Worm (Caenorhabditis elegans) whole organism, L4 larva: ENCODE results near the gene srxa-10.
A peak's percentile ranks its signal among the peaks of the same experiment; 100 is the strongest.

ENCODE experiments used
- D1046.2 ChIP-seq: fragments of 200-800 bp; sonication (Bioruptor generic); IDR thresholded peaks from 2 replicates; pipeline ENCODE4 v1.3.6; 2022; ENCODE audit warnings: missing genetic modification characterization, missing compliant biosample characterization
- F10B5.3 ChIP-seq: sonication (generic microtip); optimal IDR thresholded peaks from 2 replicates; lab custom pipeline; 2016; ENCODE audit warnings: mild to moderate bottlenecking, missing genetic modification characterization, missing compliant biosample characterization
- Y105C5A.15 ChIP-seq: fragments of 200-800 bp; sonication (Bioruptor generic); IDR thresholded peaks from 2 replicates; pipeline ENCODE4 v1.3.6; 2022; ENCODE audit warnings: missing genetic modification characterization, missing compliant biosample characterization
- ZK337.2 ChIP-seq: fragments of 200-800 bp; sonication (Bioruptor generic); IDR thresholded peaks from 2 replicates; pipeline ENCODE4 v1.3.6; 2022; ENCODE audit warnings: missing genetic modification reagents, missing genetic modification characterization, missing compliant biosample characterization
- aha-1 ChIP-seq: fragments of 150-350 bp; peaks from one replicate; lab custom pipeline; 2014; ENCODE audit warnings: missing biosample characterization, missing genetic modification characterization
- arid-1 ChIP-seq: fragments of 200-800 bp; sonication (Bioruptor generic); conservative IDR thresholded peaks from 2 replicates; pipeline ENCODE4 v1.3.6; 2022; ENCODE audit warnings: missing genetic modification reagents, missing genetic modification characterization, missing compliant biosample characterization
- attf-4 ChIP-seq: sonication (generic microtip); optimal IDR thresholded peaks from 3 replicates; lab custom pipeline; 2017; ENCODE audit warnings: missing biosample characterization, missing genetic modification characterization
- ceh-20 ChIP-seq: fragments of 200-800 bp; sonication (Bioruptor generic); IDR thresholded peaks from 2 replicates; pipeline ENCODE4 v1.3.6; 2022; ENCODE audit warnings: missing genetic modification reagents, missing genetic modification characterization, missing compliant biosample characterization
- ceh-32 ChIP-seq: sonication (generic microtip); optimal IDR thresholded peaks from 2 replicates; lab custom pipeline; 2016; ENCODE audit warnings: mild to moderate bottlenecking, missing genetic modification characterization, missing compliant biosample characterization; ENCODE audit not compliant: poor library complexity
- daf-8 ChIP-seq: fragments of 200-800 bp; sonication (Bioruptor generic); IDR thresholded peaks from 2 replicates; pipeline ENCODE4 v1.3.6; 2022; ENCODE audit warnings: missing genetic modification characterization, missing compliant biosample characterization
- dpl-1 ChIP-seq: fragments of 150-350 bp; optimal IDR thresholded peaks from 2 replicates; lab custom pipeline; 2014; ENCODE audit warnings: missing biosample characterization, missing genetic modification reagents, missing genetic modification characterization
- dve-1 ChIP-seq: sonication (generic microtip); optimal IDR thresholded peaks from 2 replicates; lab custom pipeline; 2017; ENCODE audit warnings: antibody characterized with exemption, mild to moderate bottlenecking, missing genetic modification characterization, missing compliant biosample characterization; ENCODE audit not compliant: insufficient read depth
- fkh-10 ChIP-seq: fragments of 150-350 bp; optimal IDR thresholded peaks from 2 replicates; lab custom pipeline; 2014; ENCODE audit warnings: missing biosample characterization, missing genetic modification reagents, missing genetic modification characterization
- gei-8 ChIP-seq: fragments of 200-800 bp; sonication (Bioruptor generic); optimal IDR thresholded peaks from 2 replicates; lab custom pipeline; 2018; ENCODE audit warnings: mild to moderate bottlenecking, missing genetic modification characterization, missing compliant biosample characterization
- hif-1 ChIP-seq, 2 experiments: sonication (generic microtip); optimal IDR thresholded peaks; 2 replicates each; lab custom pipeline; 2016 to 2017; ENCODE audit warnings: missing compliant biosample characterization in 2 of 2, missing genetic modification characterization in 2 of 2, missing genetic modification reagents in 2 of 2, missing genotype in 2 of 2, mild to moderate bottlenecking in 1 of 2
- hmg-1.1 ChIP-seq: fragments of 200-800 bp; sonication (Bioruptor generic); IDR thresholded peaks from 2 replicates; pipeline ENCODE4 v1.3.6; 2022; ENCODE audit warnings: missing genetic modification reagents, missing genetic modification characterization, missing compliant biosample characterization
- lim-7 ChIP-seq: fragments of 200-800 bp; sonication (Bioruptor generic); IDR thresholded peaks from 2 replicates; pipeline ENCODE4 v1.3.6; 2022; ENCODE audit warnings: missing genetic modification characterization, missing compliant biosample characterization
- lin-38 ChIP-seq: fragments of 200-800 bp; sonication (Bioruptor generic); IDR thresholded peaks from 2 replicates; pipeline ENCODE4 v1.3.6; 2022; ENCODE audit warnings: missing genetic modification reagents, missing genetic modification characterization, missing compliant biosample characterization
- lsy-2 ChIP-seq, 2 experiments: fragments of 150-350 bp in 1 of 2; sonication (generic microtip) in 1 of 2; optimal IDR thresholded peaks; 2 replicates each; lab custom pipeline; 2014 to 2017; ENCODE audit warnings: missing biosample characterization in 2 of 2, missing genetic modification characterization in 2 of 2
- mdl-1 ChIP-seq, 2 experiments: fragments of 150-350 bp in 1 of 2; sonication (generic microtip) in 1 of 2; optimal IDR thresholded peaks; 2 replicates each; lab custom pipeline; 2014 to 2017; ENCODE audit warnings: missing biosample characterization in 2 of 2, missing genetic modification characterization in 2 of 2
- mdt-29 ChIP-seq: fragments of 200-800 bp; sonication (Bioruptor generic); IDR thresholded peaks from 2 replicates; pipeline ENCODE4 v1.3.6; 2022; ENCODE audit warnings: missing genetic modification reagents, missing genetic modification characterization, missing compliant biosample characterization
- mes-2 ChIP-seq: sonication (generic microtip); optimal IDR thresholded peaks from 2 replicates; lab custom pipeline; 2016; ENCODE audit warnings: missing genotype, mild to moderate bottlenecking, missing genetic modification characterization, missing compliant biosample characterization; ENCODE audit not compliant: poor library complexity, severe bottlenecking
- mxl-2 ChIP-seq: fragments of 200-800 bp; sonication (Bioruptor generic); conservative IDR thresholded peaks from 2 replicates; pipeline ENCODE4 v1.3.6; 2022; ENCODE audit warnings: missing genetic modification reagents, missing genetic modification characterization, missing compliant biosample characterization
- mxl-3 ChIP-seq: fragments of 200-800 bp; sonication (Bioruptor generic); optimal IDR thresholded peaks from 2 replicates; lab custom pipeline; 2018; ENCODE audit warnings: mild to moderate bottlenecking, missing genetic modification characterization, missing compliant biosample characterization
- nhr-111 ChIP-seq: fragments of 200-800 bp; sonication (Bioruptor generic); optimal IDR thresholded peaks from 2 replicates; lab custom pipeline; 2018; ENCODE audit warnings: mild to moderate bottlenecking, missing genetic modification characterization, missing compliant biosample characterization
- nhr-237 ChIP-seq: sonication (generic microtip); optimal IDR thresholded peaks from 2 replicates; lab custom pipeline; 2017; ENCODE audit warnings: missing biosample characterization, missing genetic modification characterization
- nhr-28 ChIP-seq: fragments of 150-350 bp; optimal IDR thresholded peaks from 2 replicates; lab custom pipeline; 2014; ENCODE audit warnings: missing biosample characterization, missing genetic modification characterization
- nhr-42 ChIP-seq: fragments of 200-800 bp; sonication (Bioruptor generic); IDR thresholded peaks from 2 replicates; pipeline ENCODE4 v1.3.6; 2022; ENCODE audit warnings: missing genetic modification characterization, missing compliant biosample characterization
- rbr-2 ChIP-seq: sonication (generic microtip); optimal IDR thresholded peaks from 2 replicates; lab custom pipeline; 2016; ENCODE audit warnings: missing genotype, missing genetic modification characterization, missing compliant biosample characterization
- saeg-2 ChIP-seq: fragments of 200-800 bp; sonication (Bioruptor generic); IDR thresholded peaks from 2 replicates; pipeline ENCODE4 v1.3.6; 2022; ENCODE audit warnings: missing genetic modification reagents, missing genetic modification characterization, missing compliant biosample characterization
- spr-1 ChIP-seq: sonication (generic microtip); optimal IDR thresholded peaks from 2 replicates; lab custom pipeline; 2016; ENCODE audit warnings: mild to moderate bottlenecking, missing genetic modification characterization, missing compliant biosample characterization
- tag-97 ChIP-seq: fragments of 200-800 bp; sonication (Bioruptor generic); IDR thresholded peaks from 2 replicates; pipeline ENCODE4 v1.3.6; 2022; ENCODE audit warnings: missing genetic modification characterization, missing compliant biosample characterization
- unc-130 ChIP-seq: sonication (generic microtip); optimal IDR thresholded peaks from 2 replicates; lab custom pipeline; 2016; ENCODE audit warnings: missing genetic modification reagents, missing genetic modification characterization, missing compliant biosample characterization
- unc-39 ChIP-seq: sonication (generic microtip); optimal IDR thresholded peaks from 2 replicates; lab custom pipeline; 2017; ENCODE audit warnings: missing biosample characterization, missing genetic modification characterization
- unc-62 ChIP-seq, 3 experiments: fragments of 150-350 bp in 1 of 3; sonication (generic microtip); optimal IDR thresholded peaks in 2 of 3; peaks in 1 of 3; 1 replicate in 1 of 3; 2 replicates in 2 of 3; lab custom pipeline; 2014 to 2017; ENCODE audit warnings: missing biosample characterization in 3 of 3, missing genetic modification characterization in 3 of 3, missing genetic modification reagents in 3 of 3, missing genotype in 1 of 3
- zfp-2 ChIP-seq: sonication (generic microtip); optimal IDR thresholded peaks from 2 replicates; lab custom pipeline; 2016; ENCODE audit warnings: mild to moderate bottlenecking, missing genetic modification characterization, missing compliant biosample characterization
- ztf-11 ChIP-seq: fragments of 150-350 bp; optimal IDR thresholded peaks from 2 replicates; lab custom pipeline; 2014; ENCODE audit warnings: missing biosample characterization, missing genetic modification characterization
- ztf-7 ChIP-seq: fragments of 150-350 bp; optimal IDR thresholded peaks from 2 replicates; lab custom pipeline; 2014; ENCODE audit warnings: missing biosample characterization, missing genetic modification characterization

srxa-10 gene

ce11 chrIII:9776323-9776722 lies 20.0 kb downstream of the srxa-10 start, which contains the start of gene usp-46 (continued):
- TF ChIP-seq mxl-2 (GFP tag; lab: Robert Waterston, UW) (no peak), rbr-2 (tag; lab: Kevin White, UChicago) (no peak), mxl-3 (GFP tag; lab: Kevin White, UChicago) (no peak), ztf-11 (tag; lab: Kevin White, UChicago) (no peak), nhr-111 (no peak), unc-39 (tag; lab: Kevin White, UChicago) (no peak), mdl-1 (tag; optimal IDR thresholded peaks at IDR 0.05; lab: Kevin White, UChicago) (no peak), nhr-28 (peak; percentile 4), nhr-237 (tag; lab: Kevin White, UChicago) (no peak), hmg-1.1 (GFP tag; lab: Robert Waterston, UW) (0 out of 2 replicates have a peak, but pooled peaks have one; percentile 18)
- TF ChIP-seq, all 104 proteins: peak for 6

DNA sequence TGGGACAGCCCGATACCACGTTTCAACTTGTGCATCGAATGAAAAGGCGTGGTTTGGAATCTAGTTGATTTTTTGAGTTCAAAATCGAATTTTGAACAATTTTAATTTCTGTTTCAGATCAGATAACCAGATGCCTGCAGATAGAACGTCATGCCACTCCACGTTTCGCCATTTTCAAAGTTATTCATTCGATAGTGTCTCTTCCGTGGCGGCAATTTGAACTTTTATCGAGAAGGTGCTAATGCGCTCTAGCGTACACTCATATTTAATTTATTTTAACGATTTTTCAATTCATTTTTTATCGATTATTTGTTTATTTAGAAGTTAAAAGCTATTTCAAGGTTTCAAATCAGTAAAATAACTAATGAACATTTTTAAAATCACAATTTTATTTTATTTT lies 20.4 kb downstream of the srxa-10 start:
- TF ChIP-seq dpl-1: peak; percentile 54
- TF ChIP-seq unc-130 (GFP tag; lab: Kevin White, UChicago): peak; percentile 38
- no peak for TF ChIP-seq tag-97
- TF ChIP-seq F10B5.3: no peak
- no peak for TF ChIP-seq arid-1 (GFP tag; lab: Robert Waterston, UW)
- TF ChIP-seq gei-8 (GFP tag; lab: Kevin White, UChicago): no peak
- TF ChIP-seq mdt-29: no peak
- no peak for TF ChIP-seq ceh-32 (tag; lab: Kevin White, UChicago)
- TF ChIP-seq lin-38 (GFP tag; lab: Robert Waterston, UW): peak; percentile 82
- no peak for TF ChIP-seq unc-62 (GFP tag; optimal IDR thresholded peaks at IDR 0.05 in 1 of 2; lab: Kevin White, UChicago)
- TF ChIP-seq unc-62 (tag; optimal IDR thresholded peaks at IDR 0.05; lab: Kevin White, UChicago): no peak
- TF ChIP-seq ztf-7: no peak
- TF ChIP-seq ZK337.2 (GFP tag; lab: Robert Waterston, UW): no peak
- no peak for TF ChIP-seq saeg-2 (GFP tag; lab: Robert Waterston, UW)
- TF ChIP-seq nhr-42 (GFP tag; lab: Robert Waterston, UW): no peak
- no peak for TF ChIP-seq zfp-2
- no peak for TF ChIP-seq spr-1 (tag; lab: Kevin White, UChicago)
- TF ChIP-seq fkh-10 (GFP tag; lab: Kevin White, UChicago): no peak
- peak; percentile 73 for TF ChIP-seq mes-2 (tag; lab: Kevin White, UChicago)
- no peak for TF ChIP-seq hif-1 (tag; optimal IDR thresholded peaks at IDR 0.05; lab: Kevin White, UChicago)
- no peak for TF ChIP-seq attf-4 (tag; lab: Kevin White, UChicago)
- TF ChIP-seq lim-7 (GFP tag; lab: Robert Waterston, UW): no peak
- no peak for TF ChIP-seq lsy-2 (tag; optimal IDR thresholded peaks at IDR 0.05; lab: Kevin White, UChicago)
- TF ChIP-seq dve-1 (tag; lab: Kevin White, UChicago): no peak
- no peak for TF ChIP-seq ceh-20 (GFP tag; lab: Robert Waterston, UW)
- peak; percentile 79 for TF ChIP-seq aha-1
- no peak for TF ChIP-seq daf-8

- TF ChIP-seq unc-62 (GFP tag; optimal IDR thresholded peaks at IDR 0.05 in 1 of 2; lab: Kevin White, UChicago) (peak in 1 of 2 experiments; percentile 25), unc-62 (tag; optimal IDR thresholded peaks at IDR 0.05; lab: Kevin White, UChicago) (no peak), Y105C5A.15 (GFP tag; lab: Robert Waterston, UW) (no peak), D1046.2 (0 out of 2 replicates have a peak, but pooled peaks have one; percentile 50), lin-38 (GFP tag; lab: Robert Waterston, UW) (0 out of 2 replicates have a peak, but pooled peaks have one; percentile 27)
Observed at ce11 chrIII:9772394-9772793, 24.0 kb downstream of the srxa-10 start.
